Worm (Caenorhabditis elegans) whole organism, young adult: ENCODE results near the gene ivph-3.

ENCODE experiments used
- F23B12.7 ChIP-seq: sonication (generic microtip); optimal IDR thresholded peaks from 2 replicates; lab custom pipeline; 2017; ENCODE audit warnings: missing genetic modification characterization, mild to moderate bottlenecking, missing compliant biosample characterization, antibody characterized with exemption, moderate library complexity; ENCODE audit not compliant: insufficient read depth
- F37B4.10 ChIP-seq: fragments of 200-800 bp; sonication (Bioruptor generic); IDR thresholded peaks from 2 replicates; pipeline ENCODE4 v1.3.6; 2022; ENCODE audit warnings: missing genetic modification characterization, missing compliant biosample characterization
- cebp-1 ChIP-seq, 2 experiments: fragments of 200-800 bp in 1 of 2; sonication (Bioruptor generic) in 1 of 2; sonication (generic microtip) in 1 of 2; IDR thresholded peaks in 1 of 2; optimal IDR thresholded peaks in 1 of 2; 2 replicates each; pipeline versions ENCODE4 v1.3.6 to Lab custom; 2017 to 2022; ENCODE audit warnings: missing compliant biosample characterization in 2 of 2, missing genetic modification characterization in 2 of 2, mild to moderate bottlenecking in 1 of 2, missing genetic modification reagents in 1 of 2, moderate library complexity in 1 of 2
- lir-1 ChIP-seq: fragments of 200-800 bp; sonication (Bioruptor generic); conservative IDR thresholded peaks from 2 replicates; pipeline ENCODE4 v1.3.6; 2022; ENCODE audit warnings: missing genetic modification reagents, missing genetic modification characterization, missing compliant biosample characterization
- nhr-120 ChIP-seq: fragments of 200-800 bp; sonication (Bioruptor generic); IDR thresholded peaks from 2 replicates; pipeline ENCODE4 v1.3.6; 2022; ENCODE audit warnings: missing genetic modification characterization, missing compliant biosample characterization
- nhr-90 ChIP-seq: sonication (generic microtip); optimal IDR thresholded peaks from 2 replicates; lab custom pipeline; 2016; ENCODE audit warnings: missing genotype, mild to moderate bottlenecking, missing genetic modification characterization, missing compliant biosample characterization

DNA sequence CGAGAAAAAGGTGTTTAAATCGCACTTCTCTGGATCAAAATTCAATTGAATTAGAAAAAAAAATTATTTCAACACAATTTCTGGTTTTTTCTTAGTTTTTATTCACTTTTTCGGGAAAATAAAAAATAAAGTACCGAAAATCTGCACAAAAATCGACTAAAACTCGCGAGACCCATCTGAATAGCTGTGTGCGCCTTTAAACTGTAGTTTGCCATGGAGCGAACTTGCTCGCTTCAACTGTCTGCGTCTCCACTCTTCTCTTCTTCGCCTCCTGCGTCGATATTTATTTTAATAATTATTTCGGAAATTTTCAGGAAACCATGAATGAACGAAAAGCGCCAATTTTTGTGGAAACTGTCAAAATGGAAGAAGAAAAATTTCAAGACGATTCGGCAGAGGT, 2.3 kb downstream of the ivph-3 start:
- TF ChIP-seq lir-1 (GFP tag; lab: Robert Waterston, UW) (no peak), F37B4.10 (no peak), nhr-120 (no peak), nhr-90 (tag; lab: Kevin White, UChicago) (no peak), F23B12.7 (tag; lab: Kevin White, UChicago) (no peak), cebp-1 (GFP tag; IDR thresholded peaks at IDR 0.05; lab: Robert Waterston, UW) (no peak), cebp-1 (tag; optimal IDR thresholded peaks at IDR 0.05; lab: Kevin White, UChicago) (no peak)
